Worm (Caenorhabditis elegans) whole organism, L2 larva: ENCODE data around the gene fbxa-66.

Experiments used
- C34F6.9 ChIP-seq: fragments of 150-350 bp; optimal IDR thresholded peaks from 2 replicates; lab custom pipeline; 2014; ENCODE audit warnings: missing biosample characterization, missing genetic modification characterization
- F13H6.1 ChIP-seq: sonication (generic microtip); optimal IDR thresholded peaks from 2 replicates; lab custom pipeline; 2016; ENCODE audit warnings: missing genetic modification characterization, missing compliant biosample characterization

DNA sequence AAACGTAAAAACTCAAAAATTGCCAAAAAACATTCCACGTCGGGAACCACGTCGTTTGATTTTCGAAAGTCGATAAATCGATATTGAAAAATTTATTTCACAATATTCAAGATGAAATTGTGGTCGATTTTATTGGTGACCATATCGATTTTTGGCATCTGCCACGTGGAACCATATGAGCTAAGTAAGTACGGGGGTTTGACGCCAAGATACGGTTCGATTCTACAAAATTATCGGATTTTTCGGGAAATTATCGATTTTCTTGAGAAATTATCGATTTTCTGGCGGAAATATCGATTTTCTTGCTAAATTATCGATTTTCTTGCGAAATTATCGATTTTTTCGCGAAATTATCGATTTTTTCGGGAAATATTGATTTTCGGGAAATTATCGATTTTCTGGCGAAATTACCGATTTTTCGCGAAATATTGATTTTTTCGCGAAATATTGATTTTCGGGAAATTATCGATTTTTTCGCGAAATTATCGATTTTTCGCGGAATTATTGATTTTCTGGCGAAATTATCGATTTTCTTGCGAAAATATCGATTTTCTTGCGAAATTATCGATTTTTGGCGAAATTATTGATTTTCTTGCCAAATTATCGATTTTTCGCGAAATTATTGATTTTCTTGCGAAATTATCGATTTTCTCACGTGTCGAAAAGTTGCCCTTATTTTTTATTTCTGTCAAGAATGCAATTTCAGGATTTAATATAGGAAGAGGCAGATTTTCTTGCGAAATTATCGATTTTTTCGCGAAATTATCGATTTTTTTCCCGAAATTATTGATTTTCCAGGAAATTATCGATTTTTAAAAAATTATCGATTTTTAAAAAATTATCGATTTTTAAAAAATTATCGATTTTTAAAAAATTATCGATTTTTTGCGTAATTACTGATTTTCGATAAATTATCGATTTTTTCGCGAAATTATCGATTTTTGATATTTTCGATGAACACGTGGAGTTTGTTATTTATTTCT lies 31.6 kb downstream of the fbxa-66 start, which contains the start of gene Y54F10BM.3:
- TF ChIP-seq F13H6.1 (no peak), C34F6.9 (tag; lab: Kevin White, UChicago) (no peak)
